Worm (Caenorhabditis elegans) whole organism, L2 larva: ENCODE results near the gene mmcm-1.

Experiments
- C34F6.9 ChIP-seq: fragments of 150-350 bp; optimal IDR thresholded peaks from 2 replicates; lab custom pipeline; 2014; ENCODE audit warnings: missing biosample characterization, missing genetic modification characterization
- R02D3.7 ChIP-seq: fragments of 150-350 bp; optimal IDR thresholded peaks from 2 replicates; lab custom pipeline; 2014; ENCODE audit warnings: missing biosample characterization, missing genetic modification characterization
- ZK546.5 ChIP-seq: sonication (generic microtip); optimal IDR thresholded peaks from 2 replicates; lab custom pipeline; 2017; ENCODE audit warnings: missing biosample characterization, missing genetic modification characterization
- ceh-82 ChIP-seq: fragments of 150-350 bp; optimal IDR thresholded peaks from 2 replicates; lab custom pipeline; 2014; ENCODE audit warnings: missing biosample characterization, missing genetic modification characterization
- fos-1 ChIP-seq: fragments of 150-350 bp; optimal IDR thresholded peaks from 2 replicates; lab custom pipeline; 2014; ENCODE audit warnings: missing biosample characterization, missing genetic modification characterization
- mab-5 ChIP-seq: fragments of 150-350 bp; optimal IDR thresholded peaks from 2 replicates; lab custom pipeline; 2014; ENCODE audit warnings: missing biosample characterization, missing genetic modification characterization
- nhr-23 ChIP-seq: fragments of 150-350 bp; optimal IDR thresholded peaks from 2 replicates; lab custom pipeline; 2014; ENCODE audit warnings: missing biosample characterization, missing genetic modification reagents, missing genetic modification characterization
- nhr-237 ChIP-seq: fragments of 150-350 bp; optimal IDR thresholded peaks from 2 replicates; lab custom pipeline; 2014; ENCODE audit warnings: missing biosample characterization, missing genetic modification characterization
- unc-62 ChIP-seq: fragments of 150-350 bp; optimal IDR thresholded peaks from 2 replicates; lab custom pipeline; 2014; ENCODE audit warnings: missing biosample characterization, missing genetic modification reagents, missing genetic modification characterization

DNA sequence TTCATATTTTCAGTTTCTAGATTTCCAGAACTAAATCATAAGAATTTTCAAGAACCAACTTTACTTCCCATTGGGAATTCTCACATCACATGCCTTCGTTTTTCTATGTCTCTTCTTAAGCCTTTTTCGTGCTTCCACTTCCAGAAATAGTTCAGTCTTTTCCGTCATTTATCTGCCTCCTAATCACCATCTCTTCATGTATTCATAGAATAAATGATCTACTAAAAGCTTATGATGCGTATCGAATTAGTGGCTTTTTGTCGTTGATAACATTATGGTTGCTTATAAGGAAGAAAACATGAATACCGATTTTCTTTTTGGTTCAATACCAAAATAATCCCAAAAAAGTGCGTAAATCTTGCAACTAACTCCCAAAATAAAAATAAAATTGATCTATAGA, 47.3 kb upstream of the mmcm-1 start:
- no peak for TF ChIP-seq C34F6.9
- TF ChIP-seq nhr-23 (tag; lab: Kevin White, UChicago), result no peak
- no peak for TF ChIP-seq unc-62
- no peak for TF ChIP-seq ZK546.5 (tag; lab: Kevin White, UChicago)
- no peak for TF ChIP-seq ceh-82 (tag; lab: Kevin White, UChicago)
- no peak for TF ChIP-seq fos-1
- no peak for TF ChIP-seq mab-5 (tag; lab: Kevin White, UChicago)
- no peak for TF ChIP-seq R02D3.7 (tag; lab: Kevin White, UChicago)
- no peak for TF ChIP-seq nhr-237 (tag; lab: Kevin White, UChicago)
